Worm (Caenorhabditis elegans) whole organism, L1 larva: ENCODE data around the gene C52G5.2.

Experiments
- C04F5.9 ChIP-seq: sonication (generic microtip); optimal IDR thresholded peaks from 2 replicates; lab custom pipeline; 2016; ENCODE audit warnings: missing genetic modification characterization, missing compliant biosample characterization
- C34B4.2 ChIP-seq: sonication (generic microtip); optimal IDR thresholded peaks from 2 replicates; lab custom pipeline; 2017; ENCODE audit warnings: mild to moderate bottlenecking, missing genetic modification characterization, missing compliant biosample characterization
- Y116A8C.19 ChIP-seq: sonication (generic microtip); optimal IDR thresholded peaks from 2 replicates; lab custom pipeline; 2016; ENCODE audit warnings: missing compliant biosample characterization, missing genetic modification characterization, borderline replicate concordance
- aha-1 ChIP-seq: fragments of 150-350 bp; optimal IDR thresholded peaks from 2 replicates; lab custom pipeline; 2014; ENCODE audit warnings: missing biosample characterization, missing genetic modification characterization
- aly-2 ChIP-seq: fragments of 150-350 bp; optimal IDR thresholded peaks from 2 replicates; lab custom pipeline; 2014; ENCODE audit warnings: missing biosample characterization, missing genetic modification characterization
- ama-1 ChIP-seq: fragments of 150-350 bp; optimal IDR thresholded peaks from 2 replicates; lab custom pipeline; 2014
- ceh-8 ChIP-seq: fragments of 200-800 bp; sonication (Bioruptor generic); optimal IDR thresholded peaks from 2 replicates; lab custom pipeline; 2018; ENCODE audit warnings: mild to moderate bottlenecking, missing genetic modification characterization, moderate library complexity, missing compliant biosample characterization
- ceh-82 ChIP-seq, 3 experiments: fragments of 150-350 bp in 1 of 3; sonication (generic microtip) in 2 of 3; optimal IDR thresholded peaks; 2 replicates each; lab custom pipeline; 2014 to 2017; ENCODE audit warnings: missing biosample characterization in 3 of 3, missing genetic modification characterization in 3 of 3
- ceh-88 ChIP-seq: fragments of 200-800 bp; sonication (Bioruptor generic); IDR thresholded peaks from 2 replicates; pipeline ENCODE4 v1.3.6; 2022; ENCODE audit warnings: missing genetic modification characterization, missing compliant biosample characterization
- ceh-90 ChIP-seq: sonication (generic microtip); optimal IDR thresholded peaks from 2 replicates; lab custom pipeline; 2016; ENCODE audit warnings: missing genetic modification characterization, missing compliant biosample characterization
- ces-1 ChIP-seq: fragments of 150-350 bp; optimal IDR thresholded peaks from 2 replicates; lab custom pipeline; 2014; ENCODE audit warnings: missing biosample characterization, missing genetic modification reagents, missing genetic modification characterization
- dsc-1 ChIP-seq: sonication (generic microtip); optimal IDR thresholded peaks from 2 replicates; lab custom pipeline; 2016; ENCODE audit warnings: mild to moderate bottlenecking, missing genetic modification characterization, missing compliant biosample characterization
- efl-1 ChIP-seq, 4 experiments: fragments of 150-350 bp; optimal IDR thresholded peaks in 3 of 4; peaks in 1 of 4; 1 replicate in 1 of 4; 2 replicates in 3 of 4; lab custom pipeline; 2014; ENCODE audit warnings: missing biosample characterization in 2 of 4, missing genetic modification characterization in 2 of 4, missing genetic modification reagents in 2 of 4
- egl-13 ChIP-seq: sonication (generic microtip); optimal IDR thresholded peaks from 2 replicates; lab custom pipeline; 2016; ENCODE audit warnings: missing genotype, missing genetic modification reagents, missing genetic modification characterization, missing compliant biosample characterization
- fkh-10 ChIP-seq: sonication (generic microtip); optimal IDR thresholded peaks from 2 replicates; lab custom pipeline; 2017; ENCODE audit warnings: missing biosample characterization, missing genetic modification reagents, missing genetic modification characterization
- fkh-8 ChIP-seq: sonication (generic microtip); optimal IDR thresholded peaks from 2 replicates; lab custom pipeline; 2016; ENCODE audit warnings: mild to moderate bottlenecking, missing genetic modification characterization, missing compliant biosample characterization
- grh-1 ChIP-seq: fragments of 200-800 bp; sonication (Bioruptor generic); IDR thresholded peaks from 2 replicates; pipeline ENCODE4 v1.3.6; 2022; ENCODE audit warnings: missing genetic modification reagents, missing genetic modification characterization, missing compliant biosample characterization
- hlh-17 ChIP-seq: fragments of 200-800 bp; sonication (Bioruptor generic); optimal IDR thresholded peaks from 2 replicates; lab custom pipeline; 2018; ENCODE audit warnings: missing genetic modification characterization, mild to moderate bottlenecking, missing compliant biosample characterization, moderate library complexity, borderline replicate concordance
- hlh-4 ChIP-seq: sonication (generic microtip); optimal IDR thresholded peaks from 2 replicates; lab custom pipeline; 2016; ENCODE audit warnings: mild to moderate bottlenecking, missing genetic modification characterization, missing compliant biosample characterization
- hpl-2 ChIP-seq: fragments of 150-350 bp; optimal IDR thresholded peaks from 2 replicates; lab custom pipeline; 2014; ENCODE audit warnings: missing biosample characterization, missing genetic modification reagents, missing genetic modification characterization
- irx-1 ChIP-seq: sonication (generic microtip); optimal IDR thresholded peaks from 2 replicates; lab custom pipeline; 2016; ENCODE audit warnings: missing genetic modification characterization, missing compliant biosample characterization
- jun-1 ChIP-seq: fragments of 150-350 bp; optimal IDR thresholded peaks from 2 replicates; lab custom pipeline; 2014; ENCODE audit warnings: missing biosample characterization, missing genetic modification reagents, missing genetic modification characterization
- lin-13 ChIP-seq: fragments of 150-350 bp; optimal IDR thresholded peaks from 2 replicates; lab custom pipeline; 2014; ENCODE audit warnings: missing biosample characterization, missing genetic modification reagents, missing genetic modification characterization
- lin-14 ChIP-seq: fragments of 200-800 bp; sonication (Bioruptor generic); optimal IDR thresholded peaks from 2 replicates; lab custom pipeline; 2018; ENCODE audit warnings: mild to moderate bottlenecking, missing genetic modification characterization, moderate library complexity, missing compliant biosample characterization
- lsy-2 ChIP-seq, 2 experiments: fragments of 150-350 bp; optimal IDR thresholded peaks; 2 replicates each; lab custom pipeline; 2014; ENCODE audit warnings: missing biosample characterization in 2 of 2, missing genetic modification characterization in 2 of 2
- mab-9 ChIP-seq: fragments of 200-800 bp; sonication (Bioruptor generic); IDR thresholded peaks from 2 replicates; pipeline ENCODE4 v1.3.6; 2022; ENCODE audit warnings: missing genetic modification reagents, missing genetic modification characterization, missing compliant biosample characterization
- mef-2 ChIP-seq: fragments of 150-350 bp; optimal IDR thresholded peaks from 2 replicates; lab custom pipeline; 2014; ENCODE audit warnings: missing biosample characterization, missing genetic modification characterization
- mep-1 ChIP-seq: fragments of 150-350 bp; optimal IDR thresholded peaks from 2 replicates; lab custom pipeline; 2014; ENCODE audit warnings: missing biosample characterization, missing genetic modification characterization
- nhr-11 ChIP-seq: fragments of 150-350 bp; optimal IDR thresholded peaks from 2 replicates; lab custom pipeline; 2014; ENCODE audit warnings: missing biosample characterization, missing genetic modification characterization
- nhr-19 ChIP-seq: fragments of 200-800 bp; sonication (Bioruptor generic); conservative IDR thresholded peaks from 2 replicates; pipeline ENCODE4 v1.3.6; 2022; ENCODE audit warnings: missing genetic modification characterization, missing compliant biosample characterization
- nhr-20 ChIP-seq: sonication (generic microtip); optimal IDR thresholded peaks from 2 replicates; lab custom pipeline; 2016; ENCODE audit warnings: mild to moderate bottlenecking, missing genetic modification characterization, missing compliant biosample characterization
- nhr-28 ChIP-seq: fragments of 150-350 bp; optimal IDR thresholded peaks from 2 replicates; lab custom pipeline; 2014; ENCODE audit warnings: missing biosample characterization, missing genetic modification characterization
- nhr-47 ChIP-seq: sonication (generic microtip); optimal IDR thresholded peaks from 2 replicates; lab custom pipeline; 2016; ENCODE audit warnings: mild to moderate bottlenecking, missing genetic modification characterization, moderate library complexity, missing compliant biosample characterization
- nhr-71 ChIP-seq: sonication (generic microtip); optimal IDR thresholded peaks from 2 replicates; lab custom pipeline; 2016; ENCODE audit warnings: mild to moderate bottlenecking, missing genetic modification characterization, moderate library complexity, missing compliant biosample characterization
- nhr-77 ChIP-seq: fragments of 150-350 bp; optimal IDR thresholded peaks from 2 replicates; lab custom pipeline; 2014; ENCODE audit warnings: missing biosample characterization, missing genetic modification characterization
- nhr-84 ChIP-seq: sonication (generic microtip); optimal IDR thresholded peaks from 2 replicates; lab custom pipeline; 2017; ENCODE audit warnings: missing biosample characterization, missing genetic modification characterization
- nhr-90 ChIP-seq: sonication (generic microtip); optimal IDR thresholded peaks from 2 replicates; lab custom pipeline; 2016; ENCODE audit warnings: mild to moderate bottlenecking, missing genetic modification characterization, missing compliant biosample characterization; ENCODE audit not compliant: poor library complexity
- pag-3 ChIP-seq: sonication (generic microtip); optimal IDR thresholded peaks from 2 replicates; lab custom pipeline; 2017; ENCODE audit warnings: missing genetic modification characterization, mild to moderate bottlenecking, missing compliant biosample characterization, antibody characterized with exemption, borderline replicate concordance; ENCODE audit not compliant: insufficient read depth
- pqm-1 ChIP-seq: sonication (generic microtip); optimal IDR thresholded peaks from 3 replicates; lab custom pipeline; 2017; ENCODE audit warnings: missing biosample characterization, missing genetic modification characterization
- skn-1 ChIP-seq: fragments of 150-350 bp; optimal IDR thresholded peaks from 2 replicates; lab custom pipeline; 2014; ENCODE audit warnings: missing biosample characterization, missing genetic modification characterization
- snu-23 ChIP-seq: sonication (generic microtip); optimal IDR thresholded peaks from 2 replicates; lab custom pipeline; 2016; ENCODE audit warnings: missing genetic modification characterization, missing compliant biosample characterization
- swsn-7 ChIP-seq: sonication (generic microtip); optimal IDR thresholded peaks from 2 replicates; lab custom pipeline; 2016; ENCODE audit warnings: missing genetic modification characterization, missing compliant biosample characterization
- tbx-2 ChIP-seq: sonication (generic microtip); optimal IDR thresholded peaks from 2 replicates; lab custom pipeline; 2016; ENCODE audit warnings: missing genetic modification characterization, missing compliant biosample characterization
- unc-130 ChIP-seq: fragments of 150-350 bp; optimal IDR thresholded peaks from 2 replicates; lab custom pipeline; 2017; ENCODE audit warnings: missing biosample characterization, missing genetic modification characterization, inconsistent platforms
- unc-30 ChIP-seq: sonication (generic microtip); optimal IDR thresholded peaks from 2 replicates; lab custom pipeline; 2017; ENCODE audit warnings: missing biosample characterization, missing genetic modification characterization
- unc-86 ChIP-seq: sonication (generic microtip); optimal IDR thresholded peaks from 2 replicates; lab custom pipeline; 2016; ENCODE audit warnings: missing genetic modification characterization, missing compliant biosample characterization
- zip-4 ChIP-seq: fragments of 200-800 bp; sonication (Bioruptor generic); optimal IDR thresholded peaks from 2 replicates; lab custom pipeline; 2018; ENCODE audit warnings: mild to moderate bottlenecking, missing genetic modification characterization, moderate library complexity, missing compliant biosample characterization
- ztf-4 ChIP-seq: fragments of 150-350 bp; optimal IDR thresholded peaks from 2 replicates; lab custom pipeline; 2014; ENCODE audit warnings: missing biosample characterization, missing genetic modification characterization

The C52G5.2 gene

DNA sequence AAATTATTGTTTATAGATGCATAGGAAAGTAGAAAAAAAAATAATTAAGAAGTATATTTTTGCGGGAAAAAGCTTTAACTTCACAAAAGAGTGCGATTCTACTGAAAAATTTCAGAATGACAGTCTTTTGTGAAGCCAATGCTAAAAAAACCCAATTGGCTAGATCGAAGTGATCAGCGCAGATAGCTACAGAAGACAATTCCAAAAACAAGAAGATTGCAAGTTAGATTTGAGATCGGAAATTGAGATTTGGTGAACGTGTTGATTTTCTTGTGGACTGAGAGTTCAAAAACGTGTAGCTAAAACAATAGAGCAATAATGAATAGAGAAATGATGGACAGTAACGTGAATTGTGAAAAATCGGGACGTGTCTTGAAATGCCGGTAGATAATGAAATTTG lies 38.1 kb downstream of the C52G5.2 start:
- TF ChIP-seq ceh-82 (tag; optimal IDR thresholded peaks at IDR 0.05; lab: Kevin White, UChicago) (no peak), lin-14 (GFP tag; lab: Kevin White, UChicago) (peak; percentile 12), hpl-2 (GFP tag; lab: Kevin White, UChicago) (no peak)

DNA sequence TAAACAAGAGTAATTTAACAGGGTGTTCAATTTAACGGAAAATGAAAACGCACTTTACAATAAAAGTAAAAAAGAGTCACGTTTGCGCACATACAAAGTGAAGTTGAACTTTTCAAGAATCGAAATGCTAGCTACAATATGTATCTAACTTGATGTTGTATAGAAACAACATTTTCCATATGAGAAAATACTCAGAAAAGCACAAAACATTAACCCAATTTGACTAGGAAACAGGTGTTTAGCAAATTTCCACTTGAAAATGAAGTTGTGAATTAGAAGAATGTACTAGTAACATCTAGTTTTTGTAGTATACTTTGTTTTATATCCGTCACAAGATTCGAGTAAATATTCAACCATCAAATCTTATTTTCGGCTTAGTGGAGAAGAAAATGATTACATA lies 41.8 kb downstream of the C52G5.2 start, which contains the start of gene gpc-1:
Gene gpc-1, minus strand, starts transcription at position 117 of the 400 bp plus-strand sequence.
- TF ChIP-seq unc-86 (tag; lab: Kevin White, UChicago) (no peak), swsn-7 (peak; percentile 2), egl-13 (tag; lab: Kevin White, UChicago) (no peak), lsy-2 (tag; optimal IDR thresholded peaks at IDR 0.05; lab: Kevin White, UChicago) (peak in 1 of 2 experiments; percentile 29), mep-1 (tag; lab: Kevin White, UChicago) (no peak), dsc-1 (peak; percentile 14), nhr-71 (tag; lab: Kevin White, UChicago) (peak; percentile 52), nhr-20 (tag; lab: Kevin White, UChicago) (no peak), nhr-47 (peak; percentile 44), grh-1 (no peak), nhr-77 (no peak), C04F5.9 (tag; lab: Kevin White, UChicago) (no peak), irx-1 (tag; lab: Kevin White, UChicago) (no peak), nhr-11 (tag; lab: Kevin White, UChicago) (peak; percentile 3), nhr-28 (tag; lab: Kevin White, UChicago) (no peak), ztf-4 (tag; lab: Kevin White, UChicago) (no peak), efl-1 (optimal IDR thresholded peaks at IDR 0.05; lab: Kevin White, UChicago) (no peak), efl-1 (GFP tag; optimal IDR thresholded peaks at IDR 0.05 in 1 of 2; lab: Kevin White, UChicago) (peak in 1 of 2 experiments; percentile 52), jun-1 (no peak), hlh-4 (tag; lab: Kevin White, UChicago) (peak; percentile 38), fkh-8 (tag; lab: Kevin White, UChicago) (peak; percentile 78), ama-1 (no peak), ceh-88 (GFP tag; lab: Robert Waterston, UW) (no peak), skn-1 (tag; lab: Kevin White, UChicago) (no peak), mef-2 (tag; lab: Kevin White, UChicago) (no peak), hlh-17 (GFP tag; lab: Kevin White, UChicago) (no peak)

- TF ChIP-seq nhr-90 (tag; lab: Kevin White, UChicago), result peak; percentile 67
- TF ChIP-seq ceh-88 (GFP tag; lab: Robert Waterston, UW), result peak; percentile 57
- TF ChIP-seq nhr-28 (tag; lab: Kevin White, UChicago), result no peak
- peak; percentile 75 for TF ChIP-seq nhr-19 (GFP tag; lab: Robert Waterston, UW)
- TF ChIP-seq pqm-1 (tag; lab: Kevin White, UChicago), result no peak
- peak; percentile 84 for TF ChIP-seq snu-23
- TF ChIP-seq unc-30, result no peak
- peak; percentile 27 for TF ChIP-seq lin-13 (GFP tag; lab: Kevin White, UChicago)
- peak; percentile 77 for TF ChIP-seq nhr-20 (tag; lab: Kevin White, UChicago)
- TF ChIP-seq nhr-84 (tag; lab: Kevin White, UChicago), result no peak
- peak; percentile 61 for TF ChIP-seq tbx-2
- no peak for TF ChIP-seq pag-3 (tag; lab: Kevin White, UChicago)
- peak; percentile 86 for TF ChIP-seq nhr-71 (tag; lab: Kevin White, UChicago)
- no peak for TF ChIP-seq hpl-2 (GFP tag; lab: Kevin White, UChicago)
- TF ChIP-seq zip-4 (GFP tag; lab: Kevin White, UChicago), result peak; percentile 74
- TF ChIP-seq egl-13 (tag; lab: Kevin White, UChicago), result peak; percentile 24
- TF ChIP-seq Y116A8C.19 (tag; lab: Kevin White, UChicago), result no peak
- peak; percentile 64 for TF ChIP-seq ceh-8 (GFP tag; lab: Kevin White, UChicago)
- no peak for TF ChIP-seq ztf-4 (tag; lab: Kevin White, UChicago)
- peak; percentile 20 for TF ChIP-seq ces-1
- no peak for TF ChIP-seq mef-2 (tag; lab: Kevin White, UChicago)
- TF ChIP-seq unc-130 (tag; lab: Kevin White, UChicago), result peak; percentile 81
- no peak for TF ChIP-seq aha-1 (tag; lab: Kevin White, UChicago)
- TF ChIP-seq mab-9 (GFP tag; lab: Robert Waterston, UW), result no peak
- peak; percentile 84 for TF ChIP-seq fkh-10 (GFP tag; lab: Kevin White, UChicago)
- peak; percentile 55 for TF ChIP-seq aly-2
- no peak for TF ChIP-seq C34B4.2 (tag; lab: Kevin White, UChicago)
- TF ChIP-seq ceh-90, result no peak
Observed at ce11 chrX:12889837-12890449, 46.8 kb downstream of the C52G5.2 start.
